Worm (Caenorhabditis elegans) whole organism, L2 larva: ENCODE measurements around the gene srx-19.

Experiments
- C34F6.9 ChIP-seq: fragments of 150-350 bp; optimal IDR thresholded peaks from 2 replicates; lab custom pipeline; 2014; ENCODE audit warnings: missing biosample characterization, missing genetic modification characterization
- F13H6.1 ChIP-seq: sonication (generic microtip); optimal IDR thresholded peaks from 2 replicates; lab custom pipeline; 2016; ENCODE audit warnings: missing genetic modification characterization, missing compliant biosample characterization
- R02D3.7 ChIP-seq: fragments of 150-350 bp; optimal IDR thresholded peaks from 2 replicates; lab custom pipeline; 2014; ENCODE audit warnings: missing biosample characterization, missing genetic modification characterization
- Y55F3AM.14 ChIP-seq: fragments of 200-800 bp; sonication (Bioruptor generic); optimal IDR thresholded peaks from 2 replicates; lab custom pipeline; 2018; ENCODE audit warnings: mild to moderate bottlenecking, missing genetic modification characterization, missing compliant biosample characterization
- ZK546.5 ChIP-seq: sonication (generic microtip); optimal IDR thresholded peaks from 2 replicates; lab custom pipeline; 2017; ENCODE audit warnings: missing biosample characterization, missing genetic modification characterization
- alr-1 ChIP-seq: fragments of 150-350 bp; optimal IDR thresholded peaks from 2 replicates; lab custom pipeline; 2014; ENCODE audit warnings: missing biosample characterization, missing genetic modification characterization
- aly-2 ChIP-seq: fragments of 150-350 bp; optimal IDR thresholded peaks from 2 replicates; lab custom pipeline; 2014; ENCODE audit warnings: missing biosample characterization, missing genetic modification characterization
- blmp-1 ChIP-seq: sonication (generic microtip); optimal IDR thresholded peaks from 2 replicates; lab custom pipeline; 2017; ENCODE audit warnings: missing genetic modification characterization, mild to moderate bottlenecking, missing compliant biosample characterization, antibody characterized with exemption, moderate library complexity; ENCODE audit not compliant: insufficient read depth
- ceh-16 ChIP-seq: fragments of 150-350 bp; optimal IDR thresholded peaks from 2 replicates; lab custom pipeline; 2014; ENCODE audit warnings: missing biosample characterization, missing genetic modification characterization
- crh-2 ChIP-seq: sonication (generic microtip); optimal IDR thresholded peaks from 2 replicates; lab custom pipeline; 2017; ENCODE audit warnings: missing biosample characterization, missing genetic modification characterization
- dmd-4 ChIP-seq: sonication (generic microtip); optimal IDR thresholded peaks from 2 replicates; lab custom pipeline; 2017; ENCODE audit warnings: missing biosample characterization, missing genetic modification characterization
- egl-27 ChIP-seq: sonication (generic microtip); optimal IDR thresholded peaks from 3 replicates; lab custom pipeline; 2017; ENCODE audit warnings: missing biosample characterization, missing genetic modification reagents, missing genetic modification characterization
- elt-1 ChIP-seq: fragments of 150-350 bp; optimal IDR thresholded peaks from 2 replicates; lab custom pipeline; 2014; ENCODE audit warnings: missing biosample characterization, missing genetic modification characterization
- fos-1 ChIP-seq: fragments of 150-350 bp; optimal IDR thresholded peaks from 2 replicates; lab custom pipeline; 2014; ENCODE audit warnings: missing biosample characterization, missing genetic modification characterization
- gmeb-1 ChIP-seq: fragments of 150-350 bp; optimal IDR thresholded peaks from 2 replicates; lab custom pipeline; 2014; ENCODE audit warnings: missing biosample characterization, missing genetic modification characterization
- lin-13 ChIP-seq: fragments of 150-350 bp; optimal IDR thresholded peaks from 2 replicates; lab custom pipeline; 2014; ENCODE audit warnings: missing biosample characterization, missing genetic modification reagents, missing genetic modification characterization
- lin-39 ChIP-seq: fragments of 150-350 bp; optimal IDR thresholded peaks from 2 replicates; lab custom pipeline; 2014; ENCODE audit warnings: missing biosample characterization, missing genetic modification reagents, missing genetic modification characterization
- lsy-2 ChIP-seq, 2 experiments: fragments of 150-350 bp in 1 of 2; sonication (generic microtip) in 1 of 2; optimal IDR thresholded peaks; 2 replicates each; lab custom pipeline; 2014 to 2017; ENCODE audit warnings: missing biosample characterization in 2 of 2, missing genetic modification characterization in 2 of 2
- nhr-237 ChIP-seq: fragments of 150-350 bp; optimal IDR thresholded peaks from 2 replicates; lab custom pipeline; 2014; ENCODE audit warnings: missing biosample characterization, missing genetic modification characterization
- nhr-25 ChIP-seq: fragments of 150-350 bp; sonication (generic microtip); optimal IDR thresholded peaks from 3 replicates; lab custom pipeline; 2014; ENCODE audit warnings: missing biosample characterization, missing genetic modification characterization
- peb-1 ChIP-seq: fragments of 150-350 bp; optimal IDR thresholded peaks from 2 replicates; lab custom pipeline; 2014; ENCODE audit warnings: missing biosample characterization, missing genetic modification characterization
- skn-1 ChIP-seq: sonication (generic microtip); optimal IDR thresholded peaks from 2 replicates; lab custom pipeline; 2017; ENCODE audit warnings: missing biosample characterization, missing genetic modification characterization
- unc-55 ChIP-seq: fragments of 150-350 bp; sonication (generic microtip); optimal IDR thresholded peaks from 3 replicates; lab custom pipeline; 2014; ENCODE audit warnings: missing biosample characterization, missing genetic modification reagents, missing genetic modification characterization
- ztf-11 ChIP-seq: sonication (generic microtip); optimal IDR thresholded peaks from 2 replicates; lab custom pipeline; 2017; ENCODE audit warnings: missing biosample characterization, missing genetic modification characterization

The srx-19 gene

DNA sequence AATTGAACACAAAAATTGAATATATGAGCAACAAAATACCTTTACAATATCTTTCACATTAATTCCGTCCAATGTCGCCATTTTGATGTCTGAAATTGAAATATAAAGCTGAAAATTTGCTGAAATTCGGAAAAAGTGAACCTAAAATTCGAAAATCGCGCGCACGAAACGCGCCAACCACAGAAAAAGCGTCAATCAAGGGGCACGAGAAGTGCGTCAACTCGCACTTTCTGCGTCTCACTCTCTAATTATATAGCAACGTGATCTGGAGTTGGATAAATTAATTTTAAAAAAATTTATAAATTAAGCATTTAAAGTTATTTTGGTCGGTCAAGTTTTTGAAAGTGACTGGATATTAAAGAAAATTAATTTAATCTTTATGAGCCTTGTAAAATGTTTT, 46.3 kb downstream of the srx-19 start, which contains the start of gene ruvb-2 (continued):
- TF ChIP-seq gmeb-1 = peak; percentile 93
- TF ChIP-seq unc-55 (GFP tag; lab: Kevin White, UChicago) = peak; percentile 94
- TF ChIP-seq egl-27 = peak; percentile 50
- no peak for TF ChIP-seq peb-1 (tag; lab: Kevin White, UChicago)
- TF ChIP-seq alr-1 (tag; lab: Kevin White, UChicago) = no peak
- TF ChIP-seq ceh-16 (tag; lab: Kevin White, UChicago) = no peak
- no peak for TF ChIP-seq ztf-11 (tag; lab: Kevin White, UChicago)
- TF ChIP-seq skn-1 (tag; lab: Kevin White, UChicago) = no peak
- TF ChIP-seq F13H6.1 (tag; lab: Kevin White, UChicago) = peak; percentile 81
- TF ChIP-seq nhr-237 (tag; lab: Kevin White, UChicago) = no peak
- TF ChIP-seq lin-13 = peak; percentile 90
- peak; percentile 49 for TF ChIP-seq ZK546.5 (tag; lab: Kevin White, UChicago)
- TF ChIP-seq elt-1 (tag; lab: Kevin White, UChicago) = no peak
- TF ChIP-seq C34F6.9 (tag; lab: Kevin White, UChicago) = peak; percentile 97
- no peak for TF ChIP-seq Y55F3AM.14
- TF ChIP-seq dmd-4 = no peak
- peak; percentile 91 for TF ChIP-seq crh-2 (tag; lab: Kevin White, UChicago)
- peak; percentile 77 for TF ChIP-seq fos-1 (tag; lab: Kevin White, UChicago)
- peak; percentile 82 for TF ChIP-seq blmp-1
- TF ChIP-seq lsy-2 (tag; optimal IDR thresholded peaks at IDR 0.05; lab: Kevin White, UChicago) = peak; percentile 76 to 94
- TF ChIP-seq nhr-25 (tag; lab: Kevin White, UChicago) = peak; percentile 91
- TF ChIP-seq aly-2 (tag; lab: Kevin White, UChicago) = no peak

DNA sequence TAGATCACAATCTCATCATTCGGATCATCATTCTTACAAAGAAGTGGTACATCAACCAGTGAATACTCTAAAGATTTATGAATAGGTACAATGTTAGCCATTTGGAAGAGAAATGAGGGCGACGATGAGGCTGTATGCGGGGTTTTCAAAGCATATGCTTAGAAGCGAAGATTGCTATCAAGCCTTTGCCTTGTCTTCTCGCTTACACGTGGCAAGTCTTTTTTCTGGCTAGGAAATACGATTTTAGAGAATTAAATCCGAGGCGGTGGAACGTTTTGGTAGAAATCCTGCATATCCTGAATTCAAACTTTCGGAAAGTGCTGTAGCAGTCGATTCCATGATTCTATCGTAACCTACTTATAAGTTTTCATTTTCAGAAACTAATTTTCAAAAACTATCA, 47.0 kb downstream of the srx-19 start, which contains the start of gene T22D1.18:
T22D1.18 (minus strand) TSS at position 101 of the 400 bp plus-strand sequence.
- TF ChIP-seq R02D3.7 (tag; lab: Kevin White, UChicago) = no peak
- TF ChIP-seq egl-27 = no peak

DNA sequence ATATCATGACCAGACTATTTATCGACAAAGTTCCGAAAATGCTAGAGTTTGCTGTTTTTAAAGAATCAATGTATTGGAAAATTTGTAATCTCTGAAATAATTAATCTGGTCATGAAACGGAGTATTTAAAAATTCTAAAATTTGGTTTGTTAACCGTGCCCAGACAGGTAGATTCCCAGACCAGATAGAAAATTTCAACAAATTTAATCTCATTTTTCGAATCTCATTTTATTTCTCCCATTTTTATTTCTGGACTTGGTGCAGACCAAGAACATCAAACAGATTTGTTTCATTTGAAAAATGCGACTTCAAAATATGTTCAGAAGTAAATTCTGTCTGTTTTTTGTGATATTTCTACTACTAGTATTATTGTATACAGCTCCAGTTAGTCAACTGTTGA, 50.0 kb downstream of the srx-19 start, which contains the start of gene T22D1.1:
T22D1.1 (plus strand) TSS at position 301 of the 400 bp plus-strand sequence.
- TF ChIP-seq ztf-11 (tag; lab: Kevin White, UChicago) (no peak), C34F6.9 (tag; lab: Kevin White, UChicago) (no peak), lin-39 (tag; lab: Kevin White, UChicago) (no peak), nhr-237 (tag; lab: Kevin White, UChicago) (no peak)
